Worm (Caenorhabditis elegans) whole organism, L4/young adult: ENCODE measurements around the gene erfa-3.

Experiments
- W03F9.2 ChIP-seq: fragments of 150-350 bp; optimal IDR thresholded peaks from 2 replicates; lab custom pipeline; 2014; ENCODE audit warnings: missing biosample characterization, missing genetic modification characterization
- dao-5 ChIP-seq: sonication (generic microtip); optimal IDR thresholded peaks from 2 replicates; lab custom pipeline; 2016; ENCODE audit warnings: missing genotype, missing genetic modification characterization, moderate library complexity, missing compliant biosample characterization
- him-1 ChIP-seq: sonication (generic microtip); optimal IDR thresholded peaks from 2 replicates; lab custom pipeline; 2016; ENCODE audit warnings: missing genotype, missing genetic modification reagents, missing genetic modification characterization, missing compliant biosample characterization

ce11 chrV:11131801-11132200 is 18.9 kb upstream of the erfa-3 start:
- no peak for TF ChIP-seq W03F9.2
- no peak for TF ChIP-seq him-1 (tag; lab: Kevin White, UChicago)
- no peak for TF ChIP-seq dao-5
